Worm (Caenorhabditis elegans): ENCODE measurements around the gene T09F5.20.

- no peak for TF ChIP-seq ama-1 (optimal IDR thresholded peaks at IDR 0.05)
- TF ChIP-seq nhr-237 (tag; optimal IDR thresholded peaks at IDR 0.05), result no peak
- no peak for TF ChIP-seq egl-27 (tag; optimal IDR thresholded peaks at IDR 0.05)
- TF ChIP-seq ztf-11 (tag; optimal IDR thresholded peaks at IDR 0.05), result no peak
These were observed 28.2 kb downstream of the T09F5.20 start, which contains the start of gene flor-1 for ce11 chrV:15119517-15119916.

Measured in whole organism, L2 larva.